Worm (Caenorhabditis elegans) whole organism, young adult: ENCODE results near the gene asb-1.

ENCODE experiments used
- F33H1.4 ChIP-seq: fragments of 200-800 bp; sonication (Bioruptor generic); IDR thresholded peaks from 2 replicates; pipeline ENCODE4 v1.3.6; 2022; ENCODE audit warnings: missing genetic modification reagents, missing genetic modification characterization, missing compliant biosample characterization
- F55B11.4 ChIP-seq: sonication (generic microtip); optimal IDR thresholded peaks from 2 replicates; lab custom pipeline; 2016; ENCODE audit warnings: missing compliant biosample characterization, missing genetic modification characterization, borderline replicate concordance; ENCODE audit not compliant: insufficient read depth
- Y67H2A.10 ChIP-seq: fragments of 200-800 bp; sonication (Bioruptor generic); conservative IDR thresholded peaks from 2 replicates; pipeline ENCODE4 v1.3.6; 2022; ENCODE audit warnings: missing genetic modification reagents, missing genetic modification characterization, missing compliant biosample characterization
- akir-1 ChIP-seq: fragments of 200-800 bp; sonication (Bioruptor generic); optimal IDR thresholded peaks from 2 replicates; lab custom pipeline; 2018; ENCODE audit warnings: mild to moderate bottlenecking, missing genetic modification characterization, moderate library complexity, missing compliant biosample characterization
- ama-1 ChIP-seq, 3 experiments: fragments of 150-350 bp in 1 of 3; sonication (generic microtip) in 2 of 3; optimal IDR thresholded peaks; 2 replicates each; lab custom pipeline; 2014 to 2018; ENCODE audit warnings: missing biosample characterization in 2 of 3, missing genetic modification characterization in 2 of 3, missing genetic modification reagents in 2 of 3
- attf-5 ChIP-seq: fragments of 200-800 bp; sonication (Bioruptor generic); optimal IDR thresholded peaks from 2 replicates; lab custom pipeline; 2018; ENCODE audit warnings: mild to moderate bottlenecking, missing genetic modification characterization, missing compliant biosample characterization
- dox-1 ChIP-seq: fragments of 200-800 bp; sonication (Bioruptor generic); IDR thresholded peaks from 2 replicates; pipeline ENCODE4 v1.3.6; 2022; ENCODE audit warnings: missing genetic modification reagents, missing genetic modification characterization, missing compliant biosample characterization
- nfya-2 ChIP-seq: fragments of 200-800 bp; sonication (Bioruptor generic); IDR thresholded peaks from 2 replicates; pipeline ENCODE4 v1.3.6; 2022; ENCODE audit warnings: missing genetic modification reagents, missing genetic modification characterization, missing compliant biosample characterization
- rcor-1 ChIP-seq: fragments of 200-800 bp; sonication (Bioruptor generic); IDR thresholded peaks from 2 replicates; pipeline ENCODE4 v1.3.6; 2022; ENCODE audit warnings: missing genetic modification reagents, missing genetic modification characterization, missing compliant biosample characterization
- sptf-2 ChIP-seq: fragments of 200-800 bp; sonication (Bioruptor generic); optimal IDR thresholded peaks from 2 replicates; lab custom pipeline; 2018; ENCODE audit warnings: mild to moderate bottlenecking, missing genetic modification characterization, missing compliant biosample characterization
- unc-130 ChIP-seq: sonication (generic microtip); optimal IDR thresholded peaks from 2 replicates; lab custom pipeline; 2016; ENCODE audit warnings: missing genetic modification reagents, missing genetic modification characterization, missing compliant biosample characterization
- ztf-28 ChIP-seq: fragments of 200-800 bp; sonication (Bioruptor generic); IDR thresholded peaks from 2 replicates; pipeline ENCODE4 v1.3.6; 2022; ENCODE audit warnings: missing genetic modification reagents, missing genetic modification characterization, missing compliant biosample characterization

- TF ChIP-seq dox-1: no peak
- no peak for TF ChIP-seq F33H1.4 (GFP tag; lab: Robert Waterston, UW)
- TF ChIP-seq Y67H2A.10: no peak
- TF ChIP-seq unc-130: no peak
- no peak for TF ChIP-seq ama-1 (optimal IDR thresholded peaks at IDR 0.05; lab: Kevin White, UChicago)
- no peak for TF ChIP-seq ama-1 (GFP tag; optimal IDR thresholded peaks at IDR 0.05; lab: Kevin White, UChicago)
- TF ChIP-seq sptf-2 (GFP tag; lab: Kevin White, UChicago): no peak
- no peak for TF ChIP-seq akir-1 (GFP tag; lab: Kevin White, UChicago)
- no peak for TF ChIP-seq nfya-2 (GFP tag; lab: Robert Waterston, UW)
- TF ChIP-seq rcor-1 (GFP tag; lab: Robert Waterston, UW): no peak
- no peak for TF ChIP-seq attf-5 (GFP tag; lab: Kevin White, UChicago)
- no peak for TF ChIP-seq ztf-28 (GFP tag; lab: Robert Waterston, UW)
- TF ChIP-seq F55B11.4 (tag; lab: Kevin White, UChicago): no peak
Measured at ce11 chrIII:4594762-4595523, 678 bp downstream of the asb-1 start.
